Fruit fly (Drosophila melanogaster): ENCODE results near the gene CG34277.

Gene CG34277

dm6 chr3R:5364539-5365273 is 4.6 kb upstream of the CG34277 start:
- TF ChIP-seq CG2678 (tag; optimal IDR thresholded peaks at IDR 0.05) (peak; percentile 29), emc (GFP tag; optimal IDR thresholded peaks at IDR 0.05) (no peak), CG17568 (GFP tag; optimal IDR thresholded peaks at IDR 0.05) (peak; percentile 13), caup (GFP tag; optimal IDR thresholded peaks at IDR 0.05; ENCODE audit: severe bottlenecking) (peak; percentile 36), CG7987 (GFP tag; optimal IDR thresholded peaks at IDR 0.05) (peak; percentile 43), sens-2 (GFP tag; IDR thresholded peaks at IDR 0.05) (0 out of 2 replicates have a peak, but pooled peaks have one; percentile 17), CoRest (tag; optimal IDR thresholded peaks at IDR 0.05) (no peak), gro (GFP tag; optimal IDR thresholded peaks at IDR 0.05) (peak; percentile 13), CG34376 (GFP tag; optimal IDR thresholded peaks at IDR 0.05) (peak; percentile 63), CG15514 (GFP tag; optimal IDR thresholded peaks at IDR 0.05) (peak; percentile 20), Dp (GFP tag; optimal IDR thresholded peaks at IDR 0.05) (no peak), mirr (GFP tag; optimal IDR thresholded peaks at IDR 0.05) (peak; percentile 29), Dbx (GFP tag; IDR thresholded peaks at IDR 0.05) (no peak), H15 (GFP tag; IDR thresholded peaks at IDR 0.05) (0 out of 3 replicates have a peak, but pooled peaks have one; percentile 16), croc (GFP tag; conservative IDR thresholded peaks at IDR 0.05) (no peak), Sry-β (GFP tag; optimal IDR thresholded peaks at IDR 0.05) (no peak), eyg (GFP tag; optimal IDR thresholded peaks at IDR 0.05) (no peak), Eip74EF (GFP tag; optimal IDR thresholded peaks at IDR 0.05) (peak in 1 of 2 experiments; percentile 79), Sin3A (optimal IDR thresholded peaks at IDR 0.05) (no peak), exex (tag; optimal IDR thresholded peaks at IDR 0.05) (peak; percentile 71), sug (tag; optimal IDR thresholded peaks at IDR 0.05) (peak; percentile 39), sd (tag; optimal IDR thresholded peaks at IDR 0.05) (peak; percentile 21), CG9932 (GFP tag; IDR thresholded peaks at IDR 0.05) (0 out of 2 replicates have a peak, but pooled peaks have one; percentile 16), gfzf (GFP tag; optimal IDR thresholded peaks at IDR 0.05) (no peak), sens (GFP tag) (peak; percentile 27), fd3F (GFP tag; optimal IDR thresholded peaks at IDR 0.05) (peak; percentile 40), Meics (GFP tag; optimal IDR thresholded peaks at IDR 0.05) (peak; percentile 13), Nf-YC (tag; optimal IDR thresholded peaks at IDR 0.05) (peak; percentile 4), Side (GFP tag; optimal IDR thresholded peaks at IDR 0.05) (no peak), Med (GFP tag) (peak; percentile 20), chm (GFP tag; IDR thresholded peaks at IDR 0.05) (0 out of 2 replicates have a peak, but pooled peaks have one; percentile 16), CG13296 (GFP tag; optimal IDR thresholded peaks at IDR 0.05) (peak; percentile 46), BtbVII (GFP tag; optimal IDR thresholded peaks at IDR 0.05) (peak; percentile 25)

dm6 chr3R:5367512-5368169 is 1.7 kb upstream of the CG34277 start:
- TF ChIP-seq scrt (GFP tag; optimal IDR thresholded peaks at IDR 0.05) (peak; percentile 22), CG9727 (GFP tag; optimal IDR thresholded peaks at IDR 0.05) (no peak), Fer1 (GFP tag; optimal IDR thresholded peaks at IDR 0.05) (peak; percentile 58), fd102C (GFP tag; optimal IDR thresholded peaks at IDR 0.05) (no peak), HmgZ (tag; optimal IDR thresholded peaks at IDR 0.05) (peak; percentile 0), CG6765 (GFP tag; optimal IDR thresholded peaks at IDR 0.05) (peak; percentile 5), CG15269 (tag; optimal IDR thresholded peaks at IDR 0.05) (peak; percentile 24), ind (GFP tag; optimal IDR thresholded peaks at IDR 0.05) (no peak), CG10321 (GFP tag; IDR thresholded peaks at IDR 0.05) (no peak), cg (GFP tag; optimal IDR thresholded peaks at IDR 0.05) (peak; percentile 91), zen2 (GFP tag; IDR thresholded peaks at IDR 0.05; ENCODE audit: partially characterized antibody) (peak; percentile 52; the same call in 2 of the 3 replicates), CG9817 (tag; optimal IDR thresholded peaks at IDR 0.05) (peak; percentile 7), Fer2 (tag; optimal IDR thresholded peaks at IDR 0.05) (peak; percentile 39), CG6791 (GFP tag; IDR thresholded peaks at IDR 0.05; ENCODE audit: partially characterized antibody) (peak; percentile 46; the same call in 2 of the 3 replicates), CG14667 (GFP tag; IDR thresholded peaks at IDR 0.05) (peak; percentile 16; the same call in 1 of the 2 replicates), tin (GFP tag; optimal IDR thresholded peaks at IDR 0.05) (no peak)
